Worm (Caenorhabditis elegans) whole organism, L1 larva: ENCODE measurements around the gene dpy-3.

Experiments used
- aha-1 ChIP-seq: fragments of 150-350 bp; optimal IDR thresholded peaks from 2 replicates; lab custom pipeline; 2014; ENCODE audit warnings: missing biosample characterization, missing genetic modification characterization
- alr-1 ChIP-seq: fragments of 200-800 bp; sonication (Bioruptor generic); optimal IDR thresholded peaks from 2 replicates; lab custom pipeline; 2018; ENCODE audit warnings: borderline replicate concordance, mild to moderate bottlenecking, missing genetic modification characterization, missing compliant biosample characterization
- ceh-88 ChIP-seq: fragments of 200-800 bp; sonication (Bioruptor generic); IDR thresholded peaks from 2 replicates; pipeline ENCODE4 v1.3.6; 2022; ENCODE audit warnings: missing genetic modification characterization, missing compliant biosample characterization
- lin-13 ChIP-seq: fragments of 150-350 bp; optimal IDR thresholded peaks from 2 replicates; lab custom pipeline; 2014; ENCODE audit warnings: missing biosample characterization, missing genetic modification reagents, missing genetic modification characterization
- nhr-20 ChIP-seq: sonication (generic microtip); optimal IDR thresholded peaks from 2 replicates; lab custom pipeline; 2016; ENCODE audit warnings: mild to moderate bottlenecking, missing genetic modification characterization, missing compliant biosample characterization
- pqm-1 ChIP-seq: sonication (generic microtip); optimal IDR thresholded peaks from 3 replicates; lab custom pipeline; 2017; ENCODE audit warnings: missing biosample characterization, missing genetic modification characterization
- rnt-1 ChIP-seq: sonication (generic microtip); optimal IDR thresholded peaks from 2 replicates; lab custom pipeline; 2016; ENCODE audit warnings: mild to moderate bottlenecking, missing genetic modification characterization, moderate library complexity, missing compliant biosample characterization
- skn-1 ChIP-seq: fragments of 150-350 bp; optimal IDR thresholded peaks from 2 replicates; lab custom pipeline; 2014; ENCODE audit warnings: missing biosample characterization, missing genetic modification characterization
- swsn-7 ChIP-seq: sonication (generic microtip); optimal IDR thresholded peaks from 2 replicates; lab custom pipeline; 2016; ENCODE audit warnings: missing genetic modification characterization, missing compliant biosample characterization
- zip-4 ChIP-seq: fragments of 200-800 bp; sonication (Bioruptor generic); optimal IDR thresholded peaks from 2 replicates; lab custom pipeline; 2018; ENCODE audit warnings: mild to moderate bottlenecking, missing genetic modification characterization, moderate library complexity, missing compliant biosample characterization
- ztf-11 ChIP-seq, 2 experiments: sonication (generic microtip); optimal IDR thresholded peaks; 2 replicates each; lab custom pipeline; 2016 to 2017; ENCODE audit warnings: missing genetic modification characterization in 2 of 2, missing biosample characterization in 1 of 2, missing compliant biosample characterization in 1 of 2
- ztf-4 ChIP-seq: fragments of 150-350 bp; optimal IDR thresholded peaks from 2 replicates; lab custom pipeline; 2014; ENCODE audit warnings: missing biosample characterization, missing genetic modification characterization

ce11 chrX:2107414-2107813 is 38.0 kb downstream of the dpy-3 start:
- TF ChIP-seq aha-1 (tag; lab: Kevin White, UChicago) (no peak), alr-1 (tag; lab: Kevin White, UChicago) (no peak), rnt-1 (tag; lab: Kevin White, UChicago) (no peak), skn-1 (tag; lab: Kevin White, UChicago) (no peak), lin-13 (GFP tag; lab: Kevin White, UChicago) (no peak), ztf-11 (tag; optimal IDR thresholded peaks at IDR 0.05; lab: Kevin White, UChicago) (no peak), zip-4 (GFP tag; lab: Kevin White, UChicago) (no peak), nhr-20 (tag; lab: Kevin White, UChicago) (no peak), pqm-1 (tag; lab: Kevin White, UChicago) (no peak), swsn-7 (tag; lab: Kevin White, UChicago) (no peak), ceh-88 (GFP tag; lab: Robert Waterston, UW) (no peak), ztf-4 (tag; lab: Kevin White, UChicago) (no peak)
